Fruit fly (Drosophila melanogaster) whole organism, prepupa: Measurements from ENCODE around the gene CG2794.

Source experiments
- CG8632 ChIP-seq: fragments of 200-800 bp; sonication (Bioruptor generic); optimal IDR thresholded peaks from 3 replicates; lab custom pipeline; 2016; ENCODE audit warnings: missing biosample characterization, missing genetic modification characterization
- Smox ChIP-seq: fragments of 200-800 bp; sonication (Bioruptor generic); optimal IDR thresholded peaks from 3 replicates; lab custom pipeline; 2016; ENCODE audit warnings: missing biosample characterization, missing genetic modification characterization
- Sox102F ChIP-seq: fragments of 200-800 bp; sonication (Bioruptor generic); optimal IDR thresholded peaks from 2 replicates; lab custom pipeline; 2016; ENCODE audit warnings: missing biosample characterization, mild to moderate bottlenecking, missing genetic modification characterization
- fd85E ChIP-seq: fragments of 200-800 bp; sonication (Bioruptor generic); optimal IDR thresholded peaks from 3 replicates; lab custom pipeline; 2016; ENCODE audit warnings: missing biosample characterization, missing genetic modification characterization

DNA sequence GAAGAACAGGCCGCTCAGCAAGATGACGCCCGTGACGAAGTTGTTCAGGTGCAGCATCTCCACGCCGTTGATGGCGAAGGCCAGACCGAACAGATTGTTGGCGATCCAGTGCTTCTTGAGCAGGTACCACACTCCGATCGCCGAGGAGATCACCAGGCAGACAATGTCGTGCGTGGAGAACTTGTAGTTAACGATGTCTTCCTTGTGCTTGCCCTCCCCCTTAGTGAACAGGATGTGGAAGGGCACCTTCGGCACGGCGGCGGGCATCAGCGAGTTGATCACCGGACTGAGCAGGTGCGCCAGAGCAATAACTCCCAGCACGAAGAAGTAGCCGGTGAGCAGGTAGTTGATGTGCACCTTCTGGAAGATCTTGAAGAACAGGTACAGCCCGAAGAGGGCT is 20.2 kb upstream of the CG2794 start:
- TF ChIP-seq CG8632 (GFP tag; lab: Kevin White, UChicago) (no peak), fd85E (GFP tag; lab: Kevin White, UChicago) (no peak), Smox (GFP tag; lab: Kevin White, UChicago) (no peak), Sox102F (no peak)
